Worm (Caenorhabditis elegans): ENCODE data around the gene K03B8.6.

- no peak for TF ChIP-seq elt-3 (tag; optimal IDR thresholded peaks at IDR 0.05)
- no peak for TF ChIP-seq unc-62 (GFP tag; optimal IDR thresholded peaks at IDR 0.05)
- no peak for TF ChIP-seq R02D3.7 (tag; optimal IDR thresholded peaks at IDR 0.05)
- no peak for TF ChIP-seq ama-1 (optimal IDR thresholded peaks at IDR 0.05)
- no peak for TF ChIP-seq nhr-11 (tag; optimal IDR thresholded peaks at IDR 0.05)
- TF ChIP-seq nhr-77 (tag; optimal IDR thresholded peaks at IDR 0.05): no peak
- no peak for TF ChIP-seq nhr-12 (tag; optimal IDR thresholded peaks at IDR 0.05)
- no peak for TF ChIP-seq aly-2 (tag; optimal IDR thresholded peaks at IDR 0.05)
- TF ChIP-seq F13H6.1 (tag; optimal IDR thresholded peaks at IDR 0.05): no peak
- TF ChIP-seq skn-1 (tag; optimal IDR thresholded peaks at IDR 0.05): no peak
- TF ChIP-seq mdl-1 (tag; optimal IDR thresholded peaks at IDR 0.05): no peak
- TF ChIP-seq zag-1 (tag; optimal IDR thresholded peaks at IDR 0.05): no peak
- TF ChIP-seq snpc-4 (tag; optimal IDR thresholded peaks at IDR 0.05): no peak
Observed at ce11 chrV:11392020-11392419, 15.4 kb upstream of the K03B8.6 start, which contains the start of gene nas-16.
